Worm (Caenorhabditis elegans): ENCODE results near the gene tsp-8.
A peak's percentile ranks its signal among the peaks of the same experiment; 100 is the strongest.

Gene tsp-8

DNA sequence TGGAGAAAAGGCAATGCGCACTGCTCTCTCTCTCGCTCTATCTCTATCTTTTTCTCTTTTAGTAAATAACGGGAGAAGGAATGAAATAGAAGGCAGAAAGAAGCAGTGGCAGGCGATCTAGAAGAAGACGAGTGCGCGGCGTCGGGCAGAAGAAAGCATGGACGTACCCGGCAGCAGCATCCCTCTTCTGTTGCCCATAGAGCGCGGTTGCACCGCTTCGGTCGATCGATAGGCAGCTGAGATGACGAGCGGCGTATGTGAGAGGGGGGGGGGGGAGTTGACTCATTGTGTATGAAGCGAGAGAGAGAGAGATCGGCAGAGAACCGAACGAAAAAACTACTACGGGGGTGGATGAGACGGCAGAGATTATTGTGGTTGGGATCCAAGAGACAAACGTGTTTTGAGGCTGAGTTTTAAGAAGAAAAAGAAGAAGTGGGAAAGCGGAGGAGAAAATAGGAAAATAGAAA, 21.1 kb downstream of the tsp-8 start (continued):
- TF ChIP-seq ceh-45 (GFP tag; IDR thresholded peaks at IDR 0.05) (no peak), pha-2 (tag; optimal IDR thresholded peaks at IDR 0.05) (no peak), hlh-13 (GFP tag; optimal IDR thresholded peaks at IDR 0.05) (no peak), ceh-6 (GFP tag; optimal IDR thresholded peaks at IDR 0.05) (peak; percentile 5), unc-55 (GFP tag; optimal IDR thresholded peaks at IDR 0.05) (peak; percentile 73), ceh-2 (tag; optimal IDR thresholded peaks at IDR 0.05) (peak; percentile 15), ceh-19 (GFP tag; optimal IDR thresholded peaks at IDR 0.05) (peak; percentile 80), pag-3 (tag; optimal IDR thresholded peaks at IDR 0.05; ENCODE audit: borderline replicate concordance) (peak; percentile 15), ceh-18 (tag; optimal IDR thresholded peaks at IDR 0.05) (peak; percentile 97), ceh-31 (tag; optimal IDR thresholded peaks at IDR 0.05) (peak; percentile 92), mec-3 (tag; optimal IDR thresholded peaks at IDR 0.05; ENCODE audit: borderline replicate concordance) (no peak), ceh-48 (tag; optimal IDR thresholded peaks at IDR 0.05) (peak; percentile 87), hlh-8 (tag; optimal IDR thresholded peaks at IDR 0.05) (no peak), nhr-232 (tag; optimal IDR thresholded peaks at IDR 0.05) (no peak), ref-2 (tag; optimal IDR thresholded peaks at IDR 0.05) (peak; percentile 79), syd-9 (tag; optimal IDR thresholded peaks at IDR 0.05) (peak; percentile 44), che-1 (tag; optimal IDR thresholded peaks at IDR 0.05) (peak; percentile 18), gmeb-2 (tag; optimal IDR thresholded peaks at IDR 0.05) (no peak), ttx-3 (tag; optimal IDR thresholded peaks at IDR 0.05) (no peak), ahr-1 (tag; optimal IDR thresholded peaks at IDR 0.05) (no peak), K09A11.1 (tag; optimal IDR thresholded peaks at IDR 0.05; ENCODE audit: insufficient read depth) (peak; percentile 26), fkh-6 (tag; optimal IDR thresholded peaks at IDR 0.05) (peak; percentile 33), pros-1 (tag; optimal IDR thresholded peaks at IDR 0.05) (peak; percentile 99), lim-6 (tag; optimal IDR thresholded peaks at IDR 0.05) (no peak), K02D7.2 (tag; optimal IDR thresholded peaks at IDR 0.05) (no peak), ceh-30 (tag; optimal IDR thresholded peaks at IDR 0.05) (no peak), ceh-14 (tag; optimal IDR thresholded peaks at IDR 0.05) (peak; percentile 81), sox-4 (tag; optimal IDR thresholded peaks at IDR 0.05) (no peak), tbx-2 (tag; optimal IDR thresholded peaks at IDR 0.05) (peak; percentile 81), pax-1 (tag; optimal IDR thresholded peaks at IDR 0.05) (no peak), unc-42 (tag; optimal IDR thresholded peaks at IDR 0.05) (peak; percentile 89), madf-2 (tag; optimal IDR thresholded peaks at IDR 0.05) (peak; percentile 53), ztf-16 (tag; optimal IDR thresholded peaks at IDR 0.05) (peak; percentile 49), nhr-11 (tag; optimal IDR thresholded peaks at IDR 0.05) (no peak), hlh-30 (tag; optimal IDR thresholded peaks at IDR 0.05; ENCODE audit: insufficient read depth) (peak; percentile 86)

ce11 chrX:14706698-14707285, 22.5 kb downstream of the tsp-8 start, which contains the start of gene tmem-184:
Gene tmem-184, minus strand, starts transcription at chrX:14706861.
- TF ChIP-seq ceh-9 (tag; optimal IDR thresholded peaks at IDR 0.05) (no peak), ceh-6 (GFP tag; optimal IDR thresholded peaks at IDR 0.05) (no peak), ceh-18 (tag; optimal IDR thresholded peaks at IDR 0.05) (no peak), dmd-4 (tag; optimal IDR thresholded peaks at IDR 0.05; ENCODE audit: borderline replicate concordance) (no peak), madf-2 (tag; optimal IDR thresholded peaks at IDR 0.05) (no peak), sox-4 (tag; optimal IDR thresholded peaks at IDR 0.05) (no peak), nfya-1 (tag; optimal IDR thresholded peaks at IDR 0.05) (no peak), unc-86 (tag; optimal IDR thresholded peaks at IDR 0.05) (no peak), ceh-2 (tag; optimal IDR thresholded peaks at IDR 0.05) (no peak), lin-11 (tag; optimal IDR thresholded peaks at IDR 0.05) (no peak), gmeb-2 (tag; optimal IDR thresholded peaks at IDR 0.05) (no peak), elt-4 (tag; optimal IDR thresholded peaks at IDR 0.05) (no peak), tbx-7 (tag; optimal IDR thresholded peaks at IDR 0.05) (no peak)

Measured in whole organism, late embryonic.